Fruit fly (Drosophila melanogaster): Measurements from ENCODE around the gene Gr64b.

- TF ChIP-seq CG8478 (optimal IDR thresholded peaks at IDR 0.05), result no peak
- TF ChIP-seq CTCF (optimal IDR thresholded peaks at IDR 0.05), result no peak
Measured at dm6 chr3L:4000711-4001110, 27.7 kb upstream of the Gr64b start.
